Fruit fly (Drosophila melanogaster): ENCODE measurements around the gene Zdhhc8.

- TF ChIP-seq Mnt (GFP tag; optimal IDR thresholded peaks at IDR 0.05) (no peak), ovo (GFP tag; optimal IDR thresholded peaks at IDR 0.05) (no peak), CG33017 (tag; optimal IDR thresholded peaks at IDR 0.05) (no peak)
Measured at dm6 chrX:9350309-9350708, 5.7 kb downstream of the Zdhhc8 start.
